Worm (Caenorhabditis elegans): ENCODE measurements around the gene C16A3.6.

C16A3.6 gene

ce11 chrIII:6368524-6368923 is 10.5 kb upstream of the C16A3.6 start:
- TF ChIP-seq gmeb-2 (tag; optimal IDR thresholded peaks at IDR 0.05) (no peak), dve-1 (tag; optimal IDR thresholded peaks at IDR 0.05) (no peak), pag-3 (tag; optimal IDR thresholded peaks at IDR 0.05; ENCODE audit: borderline replicate concordance) (no peak), che-1 (tag; optimal IDR thresholded peaks at IDR 0.05) (no peak), sox-2 (GFP tag; IDR thresholded peaks at IDR 0.05) (no peak), ceh-2 (tag; optimal IDR thresholded peaks at IDR 0.05) (no peak), unc-3 (GFP tag; conservative IDR thresholded peaks at IDR 0.05) (no peak), unc-3 (tag; optimal IDR thresholded peaks at IDR 0.05) (no peak)

DNA sequence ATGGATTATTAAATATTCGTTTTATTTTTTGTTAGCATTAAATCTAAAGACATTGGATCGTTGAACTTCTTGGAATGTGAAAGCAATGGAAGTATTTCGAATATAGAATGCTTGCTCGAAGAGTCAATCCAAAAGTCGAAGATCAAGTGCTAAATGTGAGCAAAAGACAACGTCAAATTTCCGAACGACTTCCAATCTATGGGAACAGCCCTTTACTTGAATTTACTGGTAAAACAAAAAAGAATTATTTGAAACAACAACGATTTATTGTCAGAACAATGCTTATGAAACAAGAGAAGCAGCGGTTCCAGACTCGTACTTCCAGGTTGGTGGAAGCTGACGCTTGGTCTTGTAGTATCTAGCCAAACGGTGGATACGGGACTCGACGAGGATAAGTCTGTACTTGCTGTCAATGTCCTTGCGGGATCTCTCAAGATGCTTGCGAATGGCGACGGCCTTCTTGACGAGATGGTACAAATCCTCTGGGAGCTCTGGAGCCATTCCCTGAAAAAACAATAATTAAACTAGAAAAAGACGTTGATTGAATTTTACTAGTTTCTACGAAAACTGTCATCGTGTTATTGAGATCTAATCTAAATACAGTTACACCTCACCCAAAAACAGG is 5.0 kb upstream of the C16A3.6 start:
- peak; percentile 17 for TF ChIP-seq ama-1 (optimal IDR thresholded peaks at IDR 0.05)
- no peak for TF ChIP-seq C08G9.2 (tag; optimal IDR thresholded peaks at IDR 0.05)
- no peak for TF ChIP-seq ceh-6 (GFP tag; optimal IDR thresholded peaks at IDR 0.05)

DNA sequence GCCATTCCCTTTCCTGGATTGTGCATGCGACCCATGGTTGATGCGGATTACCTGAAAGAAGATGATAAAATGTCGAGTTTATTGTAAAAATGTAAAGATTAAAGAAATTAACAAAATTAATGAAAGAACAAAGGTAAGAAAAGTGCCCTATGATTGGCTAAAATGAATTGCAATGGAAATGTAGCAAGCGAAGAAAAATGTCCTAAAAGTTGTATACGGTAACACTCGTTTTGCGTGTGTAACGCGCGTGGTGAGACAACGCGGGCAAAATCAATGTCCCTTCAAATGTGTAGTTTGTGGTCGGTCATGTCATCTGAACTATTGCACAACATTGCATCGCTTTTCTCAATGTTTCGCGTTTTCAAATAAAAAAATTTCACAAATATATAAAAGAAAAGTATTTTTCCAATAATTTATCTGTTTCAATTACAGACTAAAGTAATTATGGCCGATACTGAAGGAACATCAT is 4.0 kb upstream of the C16A3.6 start, which contains the start of the genes rps-13 and nfx-1:
Gene rps-13, minus strand, starts transcription at position 51 of the 469 bp plus-strand sequence.
Gene nfx-1, plus strand, starts transcription at position 433 of the 469 bp plus-strand sequence.
- TF ChIP-seq hlh-30 (tag; optimal IDR thresholded peaks at IDR 0.05; ENCODE audit: insufficient read depth) (peak; percentile 78), unc-3 (GFP tag; conservative IDR thresholded peaks at IDR 0.05) (no peak), unc-3 (tag; optimal IDR thresholded peaks at IDR 0.05) (no peak), nfya-1 (tag; optimal IDR thresholded peaks at IDR 0.05) (peak; percentile 93), ceh-31 (tag; optimal IDR thresholded peaks at IDR 0.05) (peak; percentile 61), unc-55 (GFP tag; optimal IDR thresholded peaks at IDR 0.05) (peak; percentile 57), fkh-10 (GFP tag; optimal IDR thresholded peaks at IDR 0.05) (no peak), pros-1 (tag; optimal IDR thresholded peaks at IDR 0.05) (no peak), tbx-2 (tag; optimal IDR thresholded peaks at IDR 0.05) (peak; percentile 46), eyg-1 (tag; optimal IDR thresholded peaks at IDR 0.05) (no peak), ttx-3 (tag; optimal IDR thresholded peaks at IDR 0.05) (no peak), ceh-30 (tag; optimal IDR thresholded peaks at IDR 0.05) (peak; percentile 87), sdc-2 (tag; optimal IDR thresholded peaks at IDR 0.05) (no peak), ref-2 (tag; optimal IDR thresholded peaks at IDR 0.05) (peak; percentile 35), ceh-2 (tag; optimal IDR thresholded peaks at IDR 0.05) (peak; percentile 10), ceh-34 (tag; optimal IDR thresholded peaks at IDR 0.05) (peak; percentile 43), ets-4 (tag; optimal IDR thresholded peaks at IDR 0.05) (peak; percentile 25), unc-42 (tag; optimal IDR thresholded peaks at IDR 0.05) (peak; percentile 38), ceh-18 (tag; optimal IDR thresholded peaks at IDR 0.05) (peak; percentile 50), ceh-6 (GFP tag; optimal IDR thresholded peaks at IDR 0.05) (no peak), sox-2 (GFP tag; IDR thresholded peaks at IDR 0.05) (no peak), rnt-1 (tag; optimal IDR thresholded peaks at IDR 0.05) (peak; percentile 66), dve-1 (tag; optimal IDR thresholded peaks at IDR 0.05) (peak; percentile 14), ceh-48 (tag; optimal IDR thresholded peaks at IDR 0.05) (peak; percentile 50), elt-2 (tag; optimal IDR thresholded peaks at IDR 0.05) (peak; percentile 36)

DNA sequence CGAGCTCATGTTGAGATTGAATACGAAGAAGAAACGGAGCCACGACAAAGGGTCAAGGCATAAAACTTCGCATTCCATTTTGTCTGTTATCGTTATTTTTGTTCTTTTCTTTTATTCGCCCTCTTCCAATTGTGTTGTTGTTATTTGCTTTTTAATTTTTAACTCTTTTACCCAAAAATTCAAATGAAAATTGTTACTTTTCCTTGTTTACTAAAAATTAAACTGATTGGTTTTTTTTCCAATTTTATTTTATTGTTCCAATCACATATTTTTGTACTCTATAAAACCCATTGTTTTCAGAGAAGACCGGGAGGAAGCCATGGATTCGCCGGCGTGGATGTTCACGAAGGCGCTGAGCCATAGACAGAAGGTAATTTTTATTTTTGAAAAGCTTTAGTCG is 1.5 kb downstream of the C16A3.6 start, which contains the start of gene C16A3.5:
Gene C16A3.5, plus strand, starts transcription at position 301 of the 400 bp plus-strand sequence.
- TF ChIP-seq pat-9 (tag; optimal IDR thresholded peaks at IDR 0.05) (no peak), Y22D7AL.16 (tag; optimal IDR thresholded peaks at IDR 0.05) (no peak), fkh-10 (GFP tag; optimal IDR thresholded peaks at IDR 0.05) (no peak), pag-3 (tag; optimal IDR thresholded peaks at IDR 0.05; ENCODE audit: borderline replicate concordance) (no peak)
